Worm (Caenorhabditis elegans): ENCODE results near the gene C43F9.5.

Gene C43F9.5

ce11 chrIV:10590649-10591048, at the start of gene C43F9.5, which contains the start of gene nkb-2:
C43F9.5 (minus strand) TSS chrIV:10590749.
nkb-2 (plus strand) TSS chrIV:10590925.
- no peak for TF ChIP-seq nhr-12 (tag; optimal IDR thresholded peaks at IDR 0.05)
- no peak for TF ChIP-seq ceh-16 (tag; optimal IDR thresholded peaks at IDR 0.05)
- TF ChIP-seq nhr-76 (tag; optimal IDR thresholded peaks at IDR 0.05): no peak
- no peak for TF ChIP-seq skn-1 (tag; optimal IDR thresholded peaks at IDR 0.05)
- no peak for TF ChIP-seq pha-4 (tag; optimal IDR thresholded peaks at IDR 0.05)

ce11 chrIV:10638977-10639376, 48.4 kb upstream of the C43F9.5 start, which contains the start of gene F56C4.2:
F56C4.2 (plus strand) TSS chrIV:10639277.
- TF ChIP-seq egl-27 (tag; optimal IDR thresholded peaks at IDR 0.05): no peak

ce11 chrIV:10636649-10637048, 46.1 kb upstream of the C43F9.5 start, which contains the start of gene F56C4.1:
F56C4.1 (plus strand) TSS chrIV:10636949.
- no peak for TF ChIP-seq ztf-4 (tag; optimal IDR thresholded peaks at IDR 0.05)
- no peak for TF ChIP-seq ceh-28 (tag; optimal IDR thresholded peaks at IDR 0.05)
- no peak for TF ChIP-seq mdl-1 (tag; optimal IDR thresholded peaks at IDR 0.05)
- TF ChIP-seq egl-27 (tag; optimal IDR thresholded peaks at IDR 0.05): no peak
- TF ChIP-seq zag-1 (tag; optimal IDR thresholded peaks at IDR 0.05): no peak
- TF ChIP-seq elt-2 (tag; optimal IDR thresholded peaks at IDR 0.05): no peak
- TF ChIP-seq ceh-16 (tag; optimal IDR thresholded peaks at IDR 0.05): no peak
- no peak for TF ChIP-seq nhr-67 (tag; optimal IDR thresholded peaks at IDR 0.05)
- no peak for TF ChIP-seq elt-1 (tag; optimal IDR thresholded peaks at IDR 0.05)
- TF ChIP-seq unc-39 (tag; optimal IDR thresholded peaks at IDR 0.05): no peak
- TF ChIP-seq fos-1 (tag; optimal IDR thresholded peaks at IDR 0.05): no peak
- TF ChIP-seq hmg-11 (tag; optimal IDR thresholded peaks at IDR 0.05): no peak
- no peak for TF ChIP-seq eor-1 (tag; optimal IDR thresholded peaks at IDR 0.05)
- no peak for TF ChIP-seq aly-2 (tag; optimal IDR thresholded peaks at IDR 0.05)
- no peak for TF ChIP-seq nhr-23 (tag; optimal IDR thresholded peaks at IDR 0.05)
- TF ChIP-seq sea-2 (GFP tag; optimal IDR thresholded peaks at IDR 0.05): no peak
- no peak for TF ChIP-seq R02D3.7 (tag; optimal IDR thresholded peaks at IDR 0.05)
- TF ChIP-seq elt-3 (tag; optimal IDR thresholded peaks at IDR 0.05): no peak
- TF ChIP-seq nhr-43 (tag; optimal IDR thresholded peaks at IDR 0.05; ENCODE audit: poor library complexity, severe bottlenecking): no peak
- no peak for TF ChIP-seq lin-39 (tag; optimal IDR thresholded peaks at IDR 0.05)

ce11 chrIV:10630953-10631554, 40.5 kb upstream of the C43F9.5 start, which contains the start of gene F56C4.4:
F56C4.4 (minus strand) TSS chrIV:10631267.
- peak; percentile 10 for TF ChIP-seq pqm-1 (tag; optimal IDR thresholded peaks at IDR 0.05)
- no peak for TF ChIP-seq R02D3.7 (tag; optimal IDR thresholded peaks at IDR 0.05)
- TF ChIP-seq elt-1 (tag; optimal IDR thresholded peaks at IDR 0.05): no peak
- TF ChIP-seq elt-2 (tag; optimal IDR thresholded peaks at IDR 0.05): peak; percentile 84

ce11 chrIV:10628724-10629123, 38.2 kb upstream of the C43F9.5 start, which contains the start of gene R09H10.5:
R09H10.5 (minus strand) TSS chrIV:10628829.
- no peak for TF ChIP-seq sea-2 (GFP tag; optimal IDR thresholded peaks at IDR 0.05)
- no peak for TF ChIP-seq elt-3 (tag; optimal IDR thresholded peaks at IDR 0.05)
- TF ChIP-seq fkh-2 (tag; optimal IDR thresholded peaks at IDR 0.05): no peak
- no peak for TF ChIP-seq lin-15B (tag; optimal IDR thresholded peaks at IDR 0.05)
- peak; percentile 78 for TF ChIP-seq pqm-1 (tag; optimal IDR thresholded peaks at IDR 0.05)
- no peak for TF ChIP-seq fos-1 (tag; optimal IDR thresholded peaks at IDR 0.05)
- no peak for TF ChIP-seq nfya-1 (tag; optimal IDR thresholded peaks at IDR 0.05; ENCODE audit: insufficient read depth)
- TF ChIP-seq nhr-77 (tag; optimal IDR thresholded peaks at IDR 0.05): no peak
- no peak for TF ChIP-seq nhr-237 (tag; optimal IDR thresholded peaks at IDR 0.05)
- TF ChIP-seq elt-2 (tag; optimal IDR thresholded peaks at IDR 0.05): peak; percentile 80

ce11 chrIV:10620811-10621210, 30.3 kb upstream of the C43F9.5 start, which contains the start of gene R09H10.7:
R09H10.7 (plus strand) TSS chrIV:10621111.
- TF ChIP-seq snpc-4 (tag; optimal IDR thresholded peaks at IDR 0.05) (no peak), elt-2 (tag; optimal IDR thresholded peaks at IDR 0.05) (no peak), hmg-11 (tag; optimal IDR thresholded peaks at IDR 0.05) (no peak), nhr-12 (tag; optimal IDR thresholded peaks at IDR 0.05) (no peak), daf-12 (tag; optimal IDR thresholded peaks at IDR 0.05) (no peak), elt-1 (tag; optimal IDR thresholded peaks at IDR 0.05) (no peak), nhr-67 (tag; optimal IDR thresholded peaks at IDR 0.05) (no peak), unc-62 (GFP tag; optimal IDR thresholded peaks at IDR 0.05) (no peak), ama-1 (optimal IDR thresholded peaks at IDR 0.05) (no peak), egl-5 (tag; optimal IDR thresholded peaks at IDR 0.05) (no peak)
